Worm (Caenorhabditis elegans) whole organism, L1 larva: Measurements from ENCODE around the gene nlp-46.
A peak's percentile ranks its signal among the peaks of the same experiment; 100 is the strongest.

Source experiments
- C34B4.2 ChIP-seq: sonication (generic microtip); optimal IDR thresholded peaks from 2 replicates; lab custom pipeline; 2017; ENCODE audit warnings: mild to moderate bottlenecking, missing genetic modification characterization, missing compliant biosample characterization
- ceh-82 ChIP-seq, 3 experiments: fragments of 150-350 bp in 1 of 3; sonication (generic microtip) in 2 of 3; optimal IDR thresholded peaks; 2 replicates each; lab custom pipeline; 2014 to 2017; ENCODE audit warnings: missing biosample characterization in 3 of 3, missing genetic modification characterization in 3 of 3
- egl-27 ChIP-seq, 2 experiments: fragments of 150-350 bp in 1 of 2; sonication (generic microtip); optimal IDR thresholded peaks; 3 replicates each; lab custom pipeline; 2017 to 2018; ENCODE audit warnings: missing biosample characterization in 2 of 2, missing genetic modification characterization in 2 of 2, missing genetic modification reagents in 2 of 2
- fos-1 ChIP-seq: fragments of 150-350 bp; optimal IDR thresholded peaks from 2 replicates; lab custom pipeline; 2014; ENCODE audit warnings: missing biosample characterization, missing genetic modification characterization
- hlh-17 ChIP-seq: fragments of 200-800 bp; sonication (Bioruptor generic); optimal IDR thresholded peaks from 2 replicates; lab custom pipeline; 2018; ENCODE audit warnings: missing genetic modification characterization, mild to moderate bottlenecking, missing compliant biosample characterization, moderate library complexity, borderline replicate concordance
- jun-1 ChIP-seq: fragments of 150-350 bp; optimal IDR thresholded peaks from 2 replicates; lab custom pipeline; 2014; ENCODE audit warnings: missing biosample characterization, missing genetic modification reagents, missing genetic modification characterization
- lin-35 ChIP-seq, 2 experiments: fragments of 150-350 bp; optimal IDR thresholded peaks; 2 replicates each; lab custom pipeline; 2014; ENCODE audit warnings: missing biosample characterization in 2 of 2, missing genetic modification characterization in 2 of 2, missing genetic modification reagents in 2 of 2
- mep-1 ChIP-seq: fragments of 150-350 bp; optimal IDR thresholded peaks from 2 replicates; lab custom pipeline; 2014; ENCODE audit warnings: missing biosample characterization, missing genetic modification characterization
- pag-3 ChIP-seq: sonication (generic microtip); optimal IDR thresholded peaks from 2 replicates; lab custom pipeline; 2017; ENCODE audit warnings: missing genetic modification characterization, mild to moderate bottlenecking, missing compliant biosample characterization, antibody characterized with exemption, borderline replicate concordance; ENCODE audit not compliant: insufficient read depth
- rnt-1 ChIP-seq: sonication (generic microtip); optimal IDR thresholded peaks from 2 replicates; lab custom pipeline; 2016; ENCODE audit warnings: mild to moderate bottlenecking, missing genetic modification characterization, moderate library complexity, missing compliant biosample characterization
- snpc-4 ChIP-seq: fragments of 150-350 bp; optimal IDR thresholded peaks from 2 replicates; lab custom pipeline; 2014; ENCODE audit warnings: missing biosample characterization, missing genetic modification characterization
- tbx-2 ChIP-seq: sonication (generic microtip); optimal IDR thresholded peaks from 2 replicates; lab custom pipeline; 2016; ENCODE audit warnings: missing genetic modification characterization, missing compliant biosample characterization
- zag-1 ChIP-seq: fragments of 150-350 bp; optimal IDR thresholded peaks from 2 replicates; lab custom pipeline; 2014; ENCODE audit warnings: missing biosample characterization, missing genetic modification characterization

- TF ChIP-seq snpc-4 (tag; lab: Kevin White, UChicago) = no peak
- peak; percentile 95 for TF ChIP-seq pag-3 (tag; lab: Kevin White, UChicago)
- TF ChIP-seq ceh-82 (tag; optimal IDR thresholded peaks at IDR 0.05; lab: Kevin White, UChicago) = no peak
- TF ChIP-seq lin-35 (GFP tag; optimal IDR thresholded peaks at IDR 0.05; lab: Kevin White, UChicago) = no peak
- no peak for TF ChIP-seq egl-27 (tag; optimal IDR thresholded peaks at IDR 0.05; lab: Kevin White, UChicago)
- no peak for TF ChIP-seq hlh-17 (GFP tag; lab: Kevin White, UChicago)
- TF ChIP-seq fos-1 (tag; lab: Kevin White, UChicago) = no peak
- no peak for TF ChIP-seq C34B4.2
- no peak for TF ChIP-seq jun-1 (tag; lab: Kevin White, UChicago)
- TF ChIP-seq mep-1 (tag; lab: Kevin White, UChicago) = peak; percentile 32
- TF ChIP-seq tbx-2 (tag; lab: Kevin White, UChicago) = no peak
- TF ChIP-seq rnt-1 = peak; percentile 44
- no peak for TF ChIP-seq zag-1 (tag; lab: Kevin White, UChicago)
These were observed 27.1 kb downstream of the nlp-46 start for ce11 chrV:12478990-12479389.
